Worm (Caenorhabditis elegans): Measurements from ENCODE around the gene F23D12.2.

ce11 chrX:14465593-14465992 lies 44.2 kb upstream of the F23D12.2 start, which contains the start of gene M163.22:
- TF ChIP-seq ama-1 (optimal IDR thresholded peaks at IDR 0.05) (no peak), hnd-1 (tag; optimal IDR thresholded peaks at IDR 0.05) (no peak), ceh-13 (GFP tag; optimal IDR thresholded peaks at IDR 0.05) (no peak), B0310.2 (tag; optimal IDR thresholded peaks at IDR 0.05) (no peak), sea-1 (GFP tag; conservative IDR thresholded peaks at IDR 0.05) (no peak), tbx-37 (GFP tag; conservative IDR thresholded peaks at IDR 0.05) (no peak), aly-1 (tag; optimal IDR thresholded peaks at IDR 0.05) (no peak), tbx-11 (GFP tag; IDR thresholded peaks at IDR 0.05) (no peak)
